Worm (Caenorhabditis elegans): ENCODE results near the gene C18G1.7.

DNA sequence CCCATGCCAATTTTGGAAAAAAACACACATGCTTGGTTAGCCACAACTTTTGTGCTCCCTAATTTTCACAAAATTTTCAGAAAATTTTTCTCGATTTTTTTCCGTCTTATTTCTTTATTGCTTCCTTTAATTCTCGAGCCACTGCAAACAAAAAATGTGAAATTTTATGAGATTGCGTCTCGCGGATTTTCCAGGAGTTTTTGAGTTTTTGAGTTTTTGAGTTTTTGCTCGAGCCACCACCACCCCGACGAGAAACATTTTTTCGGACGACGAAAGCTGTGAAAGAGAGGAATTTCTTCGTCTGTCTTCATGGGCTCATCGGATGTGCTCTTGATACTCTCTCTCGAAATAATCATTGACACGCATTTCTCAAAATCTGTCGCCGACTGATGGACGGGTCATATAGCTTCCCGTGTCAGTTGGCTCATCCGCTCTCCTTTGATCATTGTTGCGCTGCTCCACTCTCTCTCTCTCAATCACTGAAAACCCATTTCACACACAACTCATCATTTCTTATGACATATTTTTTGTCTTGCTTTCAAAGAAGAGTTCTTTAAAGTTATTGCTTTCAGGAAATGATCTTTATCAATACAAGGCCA, 32.1 kb downstream of the C18G1.7 start, which contains the start of gene C18G1.1:
- TF ChIP-seq sma-3 (GFP tag; optimal IDR thresholded peaks at IDR 0.05) (no peak), ceh-82 (tag; optimal IDR thresholded peaks at IDR 0.05) (no peak), ama-1 (optimal IDR thresholded peaks at IDR 0.05) (no peak), nhr-12 (tag; optimal IDR thresholded peaks at IDR 0.05) (no peak), mbf-1 (tag; optimal IDR thresholded peaks at IDR 0.05) (no peak), blmp-1 (tag; optimal IDR thresholded peaks at IDR 0.05; ENCODE audit: insufficient read depth) (no peak), ztf-1 (GFP tag; conservative IDR thresholded peaks at IDR 0.05) (no peak), nhr-25 (tag; optimal IDR thresholded peaks at IDR 0.05) (no peak), ztf-11 (tag; optimal IDR thresholded peaks at IDR 0.05) (no peak)

Measured in whole organism, L2 larva.